Fruit fly (Drosophila melanogaster) whole organism, prepupa: ENCODE results near the gene CG14075.

Experiments used
- Blimp-1 ChIP-seq: fragments of 200-800 bp; sonication (Bioruptor generic); optimal IDR thresholded peaks from 3 replicates; lab custom pipeline; 2017; ENCODE audit warnings: missing biosample characterization, missing genetic modification characterization, mild to moderate bottlenecking, moderate library complexity, missing genetic modification reagents
- CG10631 ChIP-seq: fragments of 200-800 bp; sonication (Bioruptor generic); optimal IDR thresholded peaks from 2 replicates; lab custom pipeline; 2016; ENCODE audit warnings: missing biosample characterization, missing genetic modification characterization
- CG11294 ChIP-seq: fragments of 200-800 bp; sonication (Bioruptor generic); IDR thresholded peaks from 2 replicates; pipeline ENCODE4 v1.3.6; 2022; ENCODE audit warnings: missing biosample characterization, missing genetic modification characterization
- CG15336 ChIP-seq: fragments of 200-800 bp; sonication (Bioruptor generic); IDR thresholded peaks from 2 replicates; pipeline ENCODE4 v1.3.6; 2022; ENCODE audit warnings: missing biosample characterization, missing genetic modification characterization
- CG1621 ChIP-seq: fragments of 200-800 bp; sonication (Bioruptor generic); optimal IDR thresholded peaks from 3 replicates; lab custom pipeline; 2018; ENCODE audit warnings: missing biosample characterization, mild to moderate bottlenecking, missing genetic modification characterization
- CG31627 ChIP-seq: fragments of 200-800 bp; sonication (Bioruptor generic); optimal IDR thresholded peaks from 3 replicates; lab custom pipeline; 2016; ENCODE audit warnings: missing biosample characterization, missing genetic modification characterization
- CG34406 ChIP-seq: fragments of 200-800 bp; sonication (Bioruptor generic); optimal IDR thresholded peaks from 3 replicates; lab custom pipeline; 2016; ENCODE audit warnings: missing biosample characterization, missing genetic modification characterization
- CG3919 ChIP-seq: fragments of 200-800 bp; sonication (Bioruptor generic); optimal IDR thresholded peaks from 3 replicates; lab custom pipeline; 2016; ENCODE audit warnings: missing biosample characterization, missing genetic modification characterization
- CG6163 ChIP-seq: fragments of 200-800 bp; sonication (Bioruptor generic); IDR thresholded peaks from 3 replicates; pipeline ENCODE4 v1.3.6; 2022; ENCODE audit warnings: missing biosample characterization, missing genetic modification characterization
- CG6792 ChIP-seq: fragments of 200-800 bp; sonication (Bioruptor generic); optimal IDR thresholded peaks from 3 replicates; lab custom pipeline; 2016; ENCODE audit warnings: missing biosample characterization, missing genetic modification characterization
- CG6808 ChIP-seq: fragments of 200-800 bp; sonication (Bioruptor generic); optimal IDR thresholded peaks from 3 replicates; lab custom pipeline; 2017; ENCODE audit warnings: missing biosample characterization, missing genetic modification characterization, mild to moderate bottlenecking, moderate library complexity, missing genetic modification reagents
- CG6854 ChIP-seq: fragments of 200-800 bp; sonication (Bioruptor generic); optimal IDR thresholded peaks from 2 replicates; lab custom pipeline; 2017; ENCODE audit warnings: missing biosample characterization, mild to moderate bottlenecking, missing genetic modification characterization
- CG7368 ChIP-seq: fragments of 200-800 bp; sonication (Bioruptor generic); optimal IDR thresholded peaks from 3 replicates; lab custom pipeline; 2016; ENCODE audit warnings: missing biosample characterization, missing genetic modification characterization
- CG8119 ChIP-seq: fragments of 200-800 bp; sonication (Bioruptor generic); IDR thresholded peaks from 3 replicates; pipeline ENCODE4 v1.3.6; 2022; ENCODE audit warnings: missing biosample characterization, missing genetic modification characterization
- CG8319 ChIP-seq: fragments of 200-800 bp; sonication (Bioruptor generic); optimal IDR thresholded peaks from 3 replicates; lab custom pipeline; 2016; ENCODE audit warnings: missing biosample characterization, missing genetic modification characterization
- CG8632 ChIP-seq: fragments of 200-800 bp; sonication (Bioruptor generic); optimal IDR thresholded peaks from 3 replicates; lab custom pipeline; 2016; ENCODE audit warnings: missing biosample characterization, missing genetic modification characterization
- CG9139 ChIP-seq: fragments of 200-800 bp; sonication (Bioruptor generic); optimal IDR thresholded peaks from 3 replicates; lab custom pipeline; 2017; ENCODE audit warnings: missing biosample characterization, mild to moderate bottlenecking, missing genetic modification characterization
- Eip75B ChIP-seq: fragments of 200-800 bp; sonication (Bioruptor generic); optimal IDR thresholded peaks from 3 replicates; lab custom pipeline; 2016; ENCODE audit warnings: missing biosample characterization, missing genetic modification characterization
- Eip78C ChIP-seq: fragments of 200-800 bp; sonication (Bioruptor generic); peaks from one replicate; lab custom pipeline; 2016; ENCODE audit warnings: missing biosample characterization, missing genetic modification characterization
- Gug ChIP-seq: fragments of 200-800 bp; sonication (Bioruptor generic); IDR thresholded peaks from 2 replicates; pipeline ENCODE4 v1.3.6; 2022; ENCODE audit warnings: missing biosample characterization, missing genetic modification characterization
- Hr39 ChIP-seq: fragments of 200-800 bp; sonication (Bioruptor generic); optimal IDR thresholded peaks from 2 replicates; lab custom pipeline; 2016; ENCODE audit warnings: missing biosample characterization, missing genetic modification characterization
- OdsH ChIP-seq: fragments of 200-800 bp; sonication (Bioruptor generic); optimal IDR thresholded peaks from 3 replicates; lab custom pipeline; 2016; ENCODE audit warnings: missing biosample characterization, missing genetic modification characterization
- Smox ChIP-seq: fragments of 200-800 bp; sonication (Bioruptor generic); optimal IDR thresholded peaks from 3 replicates; lab custom pipeline; 2016; ENCODE audit warnings: missing biosample characterization, missing genetic modification characterization
- Sox102F ChIP-seq: fragments of 200-800 bp; sonication (Bioruptor generic); optimal IDR thresholded peaks from 2 replicates; lab custom pipeline; 2016; ENCODE audit warnings: missing biosample characterization, mild to moderate bottlenecking, missing genetic modification characterization
- Sox14 ChIP-seq: fragments of 200-800 bp; sonication (Bioruptor generic); optimal IDR thresholded peaks from 3 replicates; lab custom pipeline; 2016; ENCODE audit warnings: missing biosample characterization, missing genetic modification characterization
- Sox15 ChIP-seq: fragments of 200-800 bp; sonication (Bioruptor generic); optimal IDR thresholded peaks from 3 replicates; lab custom pipeline; 2016; ENCODE audit warnings: missing biosample characterization, missing genetic modification characterization
- achi ChIP-seq: fragments of 200-800 bp; sonication (Bioruptor generic); optimal IDR thresholded peaks from 3 replicates; lab custom pipeline; 2016; ENCODE audit warnings: missing biosample characterization, missing genetic modification characterization
- dsx ChIP-seq: fragments of 200-800 bp; optimal IDR thresholded peaks from 3 replicates; lab custom pipeline; 2019; ENCODE audit warnings: missing biosample characterization, mild to moderate bottlenecking, missing genetic modification characterization, moderate library complexity; ENCODE audit not compliant: poor library complexity, severe bottlenecking
- eg ChIP-seq: fragments of 200-800 bp; sonication (Bioruptor generic); IDR thresholded peaks from 3 replicates; pipeline ENCODE4 v1.3.6; 2022; ENCODE audit warnings: missing biosample characterization, missing genetic modification characterization
- esn ChIP-seq: fragments of 200-800 bp; sonication (Bioruptor generic); optimal IDR thresholded peaks from 2 replicates; lab custom pipeline; 2016; ENCODE audit warnings: missing biosample characterization, mild to moderate bottlenecking, missing genetic modification characterization, moderate library complexity
- fd85E ChIP-seq: fragments of 200-800 bp; sonication (Bioruptor generic); optimal IDR thresholded peaks from 3 replicates; lab custom pipeline; 2016; ENCODE audit warnings: missing biosample characterization, missing genetic modification characterization
- fkh ChIP-seq: fragments of 200-800 bp; sonication (Bioruptor generic); optimal IDR thresholded peaks from 3 replicates; lab custom pipeline; 2017; ENCODE audit warnings: missing biosample characterization, mild to moderate bottlenecking, missing genetic modification characterization, moderate library complexity
- lz ChIP-seq: fragments of 200-800 bp; sonication (Bioruptor generic); optimal IDR thresholded peaks from 3 replicates; lab custom pipeline; 2016; ENCODE audit warnings: missing biosample characterization, missing genetic modification characterization
- net ChIP-seq: fragments of 200-800 bp; sonication (Bioruptor generic); optimal IDR thresholded peaks from 3 replicates; lab custom pipeline; 2016; ENCODE audit warnings: missing biosample characterization, missing genetic modification characterization
- ss ChIP-seq, 2 experiments: fragments of 200-800 bp; sonication (Bioruptor generic); optimal IDR thresholded peaks; 2 replicates in 1 of 2; 3 replicates in 1 of 2; lab custom pipeline; 2017 to 2018; ENCODE audit warnings: mild to moderate bottlenecking in 2 of 2, missing biosample characterization in 2 of 2, missing genetic modification characterization in 2 of 2, moderate library complexity in 1 of 2
- svp ChIP-seq: fragments of 200-800 bp; sonication (Bioruptor generic); peaks from one replicate; lab custom pipeline; 2016; ENCODE audit warnings: missing biosample characterization, missing genetic modification characterization
- topi ChIP-seq: fragments of 200-800 bp; sonication (Bioruptor generic); optimal IDR thresholded peaks from 3 replicates; lab custom pipeline; 2016; ENCODE audit warnings: missing biosample characterization, missing genetic modification characterization

CG14075 gene

DNA sequence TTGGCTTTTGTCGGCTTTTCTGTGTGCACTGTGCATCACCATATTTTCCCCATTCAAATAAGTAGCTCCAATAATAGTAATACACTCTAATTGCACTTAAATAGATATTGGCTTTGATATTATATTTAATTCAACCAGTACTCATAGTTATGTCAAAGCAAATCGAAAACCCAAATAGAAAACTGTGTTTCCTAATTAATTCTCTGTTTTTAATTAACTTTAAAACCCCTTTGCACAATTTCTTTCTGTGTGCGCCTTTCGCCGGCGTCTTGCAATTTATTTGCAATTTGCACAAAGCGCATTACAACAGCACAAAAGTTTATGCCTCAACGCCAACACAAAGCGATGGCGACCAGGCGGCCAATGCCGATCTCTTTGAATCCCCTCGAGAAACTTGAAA is 26.4 kb downstream of the CG14075 start (continued):
- TF ChIP-seq achi (GFP tag; lab: Kevin White, UChicago) (peak; percentile 40), Hr39 (no peak), Sox15 (GFP tag; lab: Kevin White, UChicago) (no peak), OdsH (GFP tag; lab: Kevin White, UChicago) (peak; percentile 49), Eip75B (no peak), CG8632 (GFP tag; lab: Kevin White, UChicago) (peak; percentile 30), Sox14 (GFP tag; lab: Kevin White, UChicago) (peak; percentile 51), CG10631 (peak; percentile 10), Sox102F (peak; percentile 40), CG1621 (tag; lab: Kevin White, UChicago) (no peak), esn (GFP tag; lab: Kevin White, UChicago) (peak; percentile 57), CG34406 (GFP tag; lab: Kevin White, UChicago) (peak; percentile 1), CG8319 (GFP tag; lab: Kevin White, UChicago) (no peak), CG7368 (no peak), CG6808 (GFP tag; lab: Kevin White, UChicago) (no peak), CG11294 (GFP tag; lab: Robert Waterston, UW) (0 out of 2 replicates have a peak, but pooled peaks have one; percentile 11), fkh (GFP tag; lab: Kevin White, UChicago) (no peak), topi (peak; percentile 8), eg (peak; percentile 64), fd85E (no peak)
- TF ChIP-seq, all 60 proteins: peak for 31

DNA sequence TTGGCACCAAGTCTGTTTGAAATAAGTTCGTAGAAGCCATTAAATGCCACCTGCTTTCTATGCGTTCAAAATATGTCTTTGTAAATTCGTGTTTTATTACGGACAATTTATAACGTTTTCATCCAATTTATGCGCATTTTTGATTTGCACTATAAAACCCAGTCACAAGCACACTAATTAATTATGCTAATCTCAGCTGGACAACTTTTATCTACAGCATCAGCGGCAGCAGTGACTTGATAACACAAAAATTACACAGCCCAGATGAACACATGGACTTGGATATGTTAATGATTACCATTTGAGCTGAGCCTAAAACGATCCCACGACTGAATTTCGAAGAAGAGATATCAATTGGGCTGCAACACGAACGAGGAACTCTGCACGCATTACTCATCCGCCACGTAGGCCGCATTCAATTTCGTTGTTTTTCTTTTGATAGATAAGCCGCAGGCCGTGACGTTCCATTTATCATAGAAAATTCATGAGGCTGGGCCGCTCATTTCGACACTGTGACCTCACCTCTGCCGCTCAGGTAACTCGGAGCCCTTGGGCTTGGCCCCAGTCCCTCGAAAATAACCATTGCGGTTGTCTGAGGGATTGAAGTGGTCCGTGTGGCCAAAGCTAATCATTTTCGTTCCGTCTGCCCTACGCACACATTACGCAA is 28.5 kb downstream of the CG14075 start:
- TF ChIP-seq achi (GFP tag; lab: Kevin White, UChicago): no peak
- no peak for TF ChIP-seq Eip75B
- no peak for TF ChIP-seq CG11294 (GFP tag; lab: Robert Waterston, UW)
- TF ChIP-seq CG34406 (GFP tag; lab: Kevin White, UChicago): no peak
- no peak for TF ChIP-seq OdsH (GFP tag; lab: Kevin White, UChicago)
- no peak for TF ChIP-seq fkh (GFP tag; lab: Kevin White, UChicago)
- TF ChIP-seq eg: no peak
- no peak for TF ChIP-seq Eip78C (GFP tag; lab: Kevin White, UChicago)
- TF ChIP-seq CG15336 (GFP tag; lab: Robert Waterston, UW): no peak
- no peak for TF ChIP-seq esn (GFP tag; lab: Kevin White, UChicago)
- TF ChIP-seq Blimp-1 (GFP tag; lab: Kevin White, UChicago): no peak
- TF ChIP-seq CG9139 (GFP tag; lab: Kevin White, UChicago): no peak
- no peak for TF ChIP-seq CG3919 (GFP tag; lab: Kevin White, UChicago)
- no peak for TF ChIP-seq ss (GFP tag; optimal IDR thresholded peaks at IDR 0.05; lab: Kevin White, UChicago)
- TF ChIP-seq CG8119 (GFP tag; lab: Robert Waterston, UW): no peak
- no peak for TF ChIP-seq CG31627 (GFP tag; lab: Kevin White, UChicago)
- no peak for TF ChIP-seq CG6792 (GFP tag; lab: Kevin White, UChicago)
- no peak for TF ChIP-seq Gug (GFP tag; lab: Robert Waterston, UW)
- no peak for TF ChIP-seq CG6163 (GFP tag; lab: Robert Waterston, UW)

dm6 chr3L:19014090-19014489 is 29.3 kb downstream of the CG14075 start:
- TF ChIP-seq svp (GFP tag; lab: Kevin White, UChicago) (no peak), Hr39 (no peak), fd85E (no peak), achi (GFP tag; lab: Kevin White, UChicago) (no peak), dsx (GFP tag; lab: Kevin White, UChicago) (no peak), Smox (no peak), lz (no peak), topi (no peak), net (no peak), CG6792 (GFP tag; lab: Kevin White, UChicago) (no peak), CG6854 (GFP tag; lab: Kevin White, UChicago) (no peak), Blimp-1 (GFP tag; lab: Kevin White, UChicago) (no peak)
